Worm (Caenorhabditis elegans) whole organism, L4 larva: ENCODE results near the gene ZK632.9.

Source experiments
- F10B5.3 ChIP-seq: sonication (generic microtip); optimal IDR thresholded peaks from 2 replicates; lab custom pipeline; 2016; ENCODE audit warnings: mild to moderate bottlenecking, missing genetic modification characterization, missing compliant biosample characterization
- Y105C5A.15 ChIP-seq: fragments of 200-800 bp; sonication (Bioruptor generic); IDR thresholded peaks from 2 replicates; pipeline ENCODE4 v1.3.6; 2022; ENCODE audit warnings: missing genetic modification characterization, missing compliant biosample characterization
- Y48G9A.11 ChIP-seq: fragments of 200-800 bp; sonication (Bioruptor generic); IDR thresholded peaks from 2 replicates; pipeline ENCODE4 v1.3.6; 2022; ENCODE audit warnings: missing genetic modification reagents, missing genetic modification characterization, missing compliant biosample characterization
- aha-1 ChIP-seq: fragments of 150-350 bp; peaks from one replicate; lab custom pipeline; 2014; ENCODE audit warnings: missing biosample characterization, missing genetic modification characterization
- aly-2 ChIP-seq: sonication (generic microtip); optimal IDR thresholded peaks from 2 replicates; lab custom pipeline; 2018; ENCODE audit warnings: missing biosample characterization, missing genetic modification characterization
- arid-1 ChIP-seq: fragments of 200-800 bp; sonication (Bioruptor generic); conservative IDR thresholded peaks from 2 replicates; pipeline ENCODE4 v1.3.6; 2022; ENCODE audit warnings: missing genetic modification reagents, missing genetic modification characterization, missing compliant biosample characterization
- ceh-20 ChIP-seq: fragments of 200-800 bp; sonication (Bioruptor generic); IDR thresholded peaks from 2 replicates; pipeline ENCODE4 v1.3.6; 2022; ENCODE audit warnings: missing genetic modification reagents, missing genetic modification characterization, missing compliant biosample characterization
- ceh-32 ChIP-seq: sonication (generic microtip); optimal IDR thresholded peaks from 2 replicates; lab custom pipeline; 2016; ENCODE audit warnings: mild to moderate bottlenecking, missing genetic modification characterization, missing compliant biosample characterization; ENCODE audit not compliant: poor library complexity
- ceh-44 ChIP-seq: fragments of 200-800 bp; sonication (Bioruptor generic); IDR thresholded peaks from 2 replicates; pipeline ENCODE4 v1.3.6; 2022; ENCODE audit warnings: missing genetic modification reagents, missing genetic modification characterization, missing compliant biosample characterization
- ceh-82 ChIP-seq: sonication (generic microtip); optimal IDR thresholded peaks from 2 replicates; lab custom pipeline; 2017; ENCODE audit warnings: missing biosample characterization, missing genetic modification characterization
- ces-1 ChIP-seq: fragments of 150-350 bp; sonication (generic microtip); optimal IDR thresholded peaks from 4 replicates; lab custom pipeline; 2014; ENCODE audit warnings: missing biosample characterization, missing genetic modification reagents, missing genetic modification characterization
- cey-2 ChIP-seq: sonication (generic microtip); optimal IDR thresholded peaks from 3 replicates; lab custom pipeline; 2017; ENCODE audit warnings: missing genetic modification characterization, mild to moderate bottlenecking, missing compliant biosample characterization, antibody characterized with exemption, borderline replicate concordance; ENCODE audit not compliant: insufficient read depth
- daf-12 ChIP-seq: fragments of 150-350 bp; optimal IDR thresholded peaks from 2 replicates; lab custom pipeline; 2014; ENCODE audit warnings: missing biosample characterization, missing genetic modification reagents, missing genetic modification characterization
- dmd-6 ChIP-seq: fragments of 200-800 bp; sonication (Bioruptor generic); IDR thresholded peaks from 2 replicates; pipeline ENCODE4 v1.3.6; 2022; ENCODE audit warnings: missing genetic modification reagents, missing genetic modification characterization, missing compliant biosample characterization
- duxl-1 ChIP-seq: sonication (generic microtip); optimal IDR thresholded peaks from 2 replicates; lab custom pipeline; 2016; ENCODE audit warnings: mild to moderate bottlenecking, missing genetic modification characterization, moderate library complexity, missing compliant biosample characterization; ENCODE audit not compliant: poor library complexity
- fkh-10 ChIP-seq: fragments of 150-350 bp; optimal IDR thresholded peaks from 2 replicates; lab custom pipeline; 2014; ENCODE audit warnings: missing biosample characterization, missing genetic modification reagents, missing genetic modification characterization
- hlh-11 ChIP-seq: fragments of 200-800 bp; sonication (Bioruptor generic); optimal IDR thresholded peaks from 2 replicates; lab custom pipeline; 2018; ENCODE audit warnings: mild to moderate bottlenecking, missing genetic modification characterization, missing compliant biosample characterization
- hlh-30 ChIP-seq: sonication (generic microtip); optimal IDR thresholded peaks from 2 replicates; lab custom pipeline; 2017; ENCODE audit warnings: antibody characterized with exemption, mild to moderate bottlenecking, missing genetic modification characterization, missing compliant biosample characterization; ENCODE audit not compliant: insufficient read depth
- lin-1 ChIP-seq: fragments of 200-800 bp; sonication (Bioruptor generic); IDR thresholded peaks from 2 replicates; pipeline ENCODE4 v1.3.6; 2022; ENCODE audit warnings: missing genetic modification reagents, missing genetic modification characterization, missing compliant biosample characterization
- lin-29 ChIP-seq: fragments of 200-800 bp; sonication (Bioruptor generic); IDR thresholded peaks from 2 replicates; pipeline ENCODE4 v1.3.6; 2022; ENCODE audit warnings: missing genetic modification reagents, missing genetic modification characterization, missing compliant biosample characterization
- lin-39 ChIP-seq: fragments of 150-350 bp; optimal IDR thresholded peaks from 2 replicates; lab custom pipeline; 2014; ENCODE audit warnings: missing biosample characterization, missing genetic modification reagents, missing genetic modification characterization
- lsy-2 ChIP-seq, 2 experiments: fragments of 150-350 bp in 1 of 2; sonication (generic microtip) in 1 of 2; optimal IDR thresholded peaks; 2 replicates each; lab custom pipeline; 2014 to 2017; ENCODE audit warnings: missing biosample characterization in 2 of 2, missing genetic modification characterization in 2 of 2
- mxl-3 ChIP-seq: fragments of 200-800 bp; sonication (Bioruptor generic); optimal IDR thresholded peaks from 2 replicates; lab custom pipeline; 2018; ENCODE audit warnings: mild to moderate bottlenecking, missing genetic modification characterization, missing compliant biosample characterization
- nhr-11 ChIP-seq: fragments of 150-350 bp; optimal IDR thresholded peaks from 2 replicates; lab custom pipeline; 2014; ENCODE audit warnings: missing biosample characterization, missing genetic modification characterization
- nhr-111 ChIP-seq: fragments of 200-800 bp; sonication (Bioruptor generic); optimal IDR thresholded peaks from 2 replicates; lab custom pipeline; 2018; ENCODE audit warnings: mild to moderate bottlenecking, missing genetic modification characterization, missing compliant biosample characterization
- nhr-28 ChIP-seq: fragments of 150-350 bp; optimal IDR thresholded peaks from 2 replicates; lab custom pipeline; 2014; ENCODE audit warnings: missing biosample characterization, missing genetic modification characterization
- nhr-41 ChIP-seq: fragments of 200-800 bp; sonication (Bioruptor generic); IDR thresholded peaks from 2 replicates; pipeline ENCODE4 v1.3.6; 2022; ENCODE audit warnings: missing genetic modification reagents, missing genetic modification characterization, missing compliant biosample characterization
- nhr-48 ChIP-seq: sonication (generic microtip); optimal IDR thresholded peaks from 2 replicates; lab custom pipeline; 2016; ENCODE audit warnings: mild to moderate bottlenecking, missing genetic modification characterization, missing compliant biosample characterization
- nhr-76 ChIP-seq: fragments of 150-350 bp; optimal IDR thresholded peaks from 2 replicates; lab custom pipeline; 2014; ENCODE audit warnings: missing biosample characterization, missing genetic modification characterization
- nhr-77 ChIP-seq: fragments of 150-350 bp; optimal IDR thresholded peaks from 2 replicates; lab custom pipeline; 2014; ENCODE audit warnings: missing biosample characterization, missing genetic modification characterization
- php-3 ChIP-seq: fragments of 200-800 bp; sonication (Bioruptor generic); IDR thresholded peaks from 2 replicates; pipeline ENCODE4 v1.3.6; 2022; ENCODE audit warnings: missing genetic modification reagents, missing genetic modification characterization, missing compliant biosample characterization
- pqm-1 ChIP-seq: sonication (generic microtip); optimal IDR thresholded peaks from 2 replicates; lab custom pipeline; 2017; ENCODE audit warnings: missing biosample characterization, missing genetic modification characterization
- rbr-2 ChIP-seq: sonication (generic microtip); optimal IDR thresholded peaks from 2 replicates; lab custom pipeline; 2016; ENCODE audit warnings: missing genotype, missing genetic modification characterization, missing compliant biosample characterization
- saeg-2 ChIP-seq: fragments of 200-800 bp; sonication (Bioruptor generic); IDR thresholded peaks from 2 replicates; pipeline ENCODE4 v1.3.6; 2022; ENCODE audit warnings: missing genetic modification reagents, missing genetic modification characterization, missing compliant biosample characterization
- unc-62 ChIP-seq, 3 experiments: fragments of 150-350 bp in 1 of 3; sonication (generic microtip); optimal IDR thresholded peaks in 2 of 3; peaks in 1 of 3; 1 replicate in 1 of 3; 2 replicates in 2 of 3; lab custom pipeline; 2014 to 2017; ENCODE audit warnings: missing biosample characterization in 3 of 3, missing genetic modification characterization in 3 of 3, missing genetic modification reagents in 3 of 3, missing genotype in 1 of 3
- zag-1 ChIP-seq: fragments of 150-350 bp; optimal IDR thresholded peaks from 2 replicates; lab custom pipeline; 2014; ENCODE audit warnings: missing biosample characterization, missing genetic modification characterization
- zfp-2 ChIP-seq: sonication (generic microtip); optimal IDR thresholded peaks from 2 replicates; lab custom pipeline; 2016; ENCODE audit warnings: mild to moderate bottlenecking, missing genetic modification characterization, missing compliant biosample characterization
- zfp-3 ChIP-seq: fragments of 200-800 bp; sonication (Bioruptor generic); conservative IDR thresholded peaks from 2 replicates; pipeline ENCODE4 v1.3.6; 2022; ENCODE audit warnings: missing genetic modification reagents, missing genetic modification characterization, missing compliant biosample characterization
- zip-2 ChIP-seq: fragments of 150-350 bp; optimal IDR thresholded peaks from 2 replicates; lab custom pipeline; 2014; ENCODE audit warnings: missing biosample characterization, missing genetic modification characterization
- ztf-11 ChIP-seq: fragments of 150-350 bp; optimal IDR thresholded peaks from 2 replicates; lab custom pipeline; 2014; ENCODE audit warnings: missing biosample characterization, missing genetic modification characterization
- ztf-7 ChIP-seq: fragments of 150-350 bp; optimal IDR thresholded peaks from 2 replicates; lab custom pipeline; 2014; ENCODE audit warnings: missing biosample characterization, missing genetic modification characterization

ZK632.9 gene

ce11 chrIII:9867780-9868503 is 42.7 kb upstream of the ZK632.9 start, which contains the start of gene dhhc-4 (continued):
- no peak for TF ChIP-seq nhr-77 (tag; lab: Kevin White, UChicago)
- TF ChIP-seq hlh-30 (tag; lab: Kevin White, UChicago): peak; percentile 20
- TF ChIP-seq ceh-32 (tag; lab: Kevin White, UChicago): peak; percentile 19
- TF ChIP-seq lin-39 (tag; lab: Kevin White, UChicago): no peak
- TF ChIP-seq ztf-11 (tag; lab: Kevin White, UChicago): no peak
- TF ChIP-seq nhr-41: no peak
- no peak for TF ChIP-seq ceh-20 (GFP tag; lab: Robert Waterston, UW)
- TF ChIP-seq aly-2 (tag; lab: Kevin White, UChicago): no peak
- TF ChIP-seq zfp-3 (GFP tag; lab: Robert Waterston, UW): 0 out of 2 replicates have a peak, but pooled peaks have one; percentile 22
- TF ChIP-seq nhr-111 (GFP tag; lab: Kevin White, UChicago): no peak
- no peak for TF ChIP-seq nhr-48 (tag; lab: Kevin White, UChicago)
- no peak for TF ChIP-seq daf-12 (tag; lab: Kevin White, UChicago)
- TF ChIP-seq F10B5.3 (tag; lab: Kevin White, UChicago): peak; percentile 5
- TF ChIP-seq nhr-11 (tag; lab: Kevin White, UChicago): no peak
- TF ChIP-seq rbr-2 (tag; lab: Kevin White, UChicago): peak; percentile 51

ce11 chrIII:9867352-9867751 is 42.1 kb upstream of the ZK632.9 start:
- TF ChIP-seq ztf-7 (tag; lab: Kevin White, UChicago) (no peak), unc-62 (GFP tag; optimal IDR thresholded peaks at IDR 0.05 in 1 of 2; lab: Kevin White, UChicago) (no peak), unc-62 (tag; optimal IDR thresholded peaks at IDR 0.05; lab: Kevin White, UChicago) (no peak), ceh-44 (no peak), nhr-76 (no peak), hlh-30 (tag; lab: Kevin White, UChicago) (peak; percentile 10), mxl-3 (GFP tag; lab: Kevin White, UChicago) (peak; percentile 12), fkh-10 (GFP tag; lab: Kevin White, UChicago) (peak; percentile 22), dmd-6 (0 out of 2 replicates have a peak, but pooled peaks have one; percentile 16), ces-1 (GFP tag; lab: Kevin White, UChicago) (peak; percentile 51), arid-1 (GFP tag; lab: Robert Waterston, UW) (no peak), ceh-82 (tag; lab: Kevin White, UChicago) (no peak)

ce11 chrIII:9862469-9862868 is 37.2 kb upstream of the ZK632.9 start:
- TF ChIP-seq zfp-3 (GFP tag; lab: Robert Waterston, UW): no peak
- peak in 1 of 2 experiments; percentile 56 for TF ChIP-seq lsy-2 (tag; optimal IDR thresholded peaks at IDR 0.05; lab: Kevin White, UChicago)
- TF ChIP-seq duxl-1 (tag; lab: Kevin White, UChicago): no peak
- TF ChIP-seq cey-2 (tag; lab: Kevin White, UChicago): no peak
- no peak for TF ChIP-seq ceh-82 (tag; lab: Kevin White, UChicago)

- TF ChIP-seq aly-2 (tag; lab: Kevin White, UChicago) (no peak), hlh-11 (tag; lab: Kevin White, UChicago) (peak; percentile 30), lin-1 (GFP tag; lab: Robert Waterston, UW) (peak; percentile 67), php-3 (GFP tag; lab: Robert Waterston, UW) (peak; percentile 73), aha-1 (tag; lab: Kevin White, UChicago) (peak; percentile 75), zip-2 (tag; lab: Kevin White, UChicago) (peak; percentile 5), lin-29 (GFP tag; lab: Robert Waterston, UW) (no peak), Y105C5A.15 (peak; percentile 92), pqm-1 (tag; lab: Kevin White, UChicago) (no peak), saeg-2 (GFP tag; lab: Robert Waterston, UW) (peak; percentile 60; the same call in 1 of the 2 replicates), nhr-11 (tag; lab: Kevin White, UChicago) (peak; percentile 5), dmd-6 (peak; percentile 71), nhr-28 (tag; lab: Kevin White, UChicago) (no peak), Y48G9A.11 (GFP tag; lab: Robert Waterston, UW) (peak; percentile 65; the same call in 1 of the 2 replicates), ceh-32 (tag; lab: Kevin White, UChicago) (no peak), zag-1 (no peak), unc-62 (GFP tag; optimal IDR thresholded peaks at IDR 0.05 in 1 of 2; lab: Kevin White, UChicago) (peak in 1 of 2 experiments; percentile 96), unc-62 (tag; optimal IDR thresholded peaks at IDR 0.05; lab: Kevin White, UChicago) (no peak), zfp-2 (tag; lab: Kevin White, UChicago) (no peak)
These were observed 36.5 kb upstream of the ZK632.9 start for ce11 chrIII:9861470-9862342.
